Worm (Caenorhabditis elegans): ENCODE results near the gene fkh-8.

- TF ChIP-seq pqm-1 (tag; optimal IDR thresholded peaks at IDR 0.05) (no peak), ZK546.5 (tag; optimal IDR thresholded peaks at IDR 0.05) (no peak), nhr-76 (tag; optimal IDR thresholded peaks at IDR 0.05) (no peak), skn-1 (tag; optimal IDR thresholded peaks at IDR 0.05) (no peak), nfya-1 (tag; optimal IDR thresholded peaks at IDR 0.05; ENCODE audit: insufficient read depth) (no peak), pha-4 (tag; optimal IDR thresholded peaks at IDR 0.05) (no peak), lin-15B (tag; optimal IDR thresholded peaks at IDR 0.05) (no peak), ama-1 (optimal IDR thresholded peaks at IDR 0.05) (no peak), lin-39 (tag; optimal IDR thresholded peaks at IDR 0.05) (no peak), aly-2 (tag; optimal IDR thresholded peaks at IDR 0.05) (no peak), hmg-11 (tag; optimal IDR thresholded peaks at IDR 0.05) (no peak), nhr-25 (tag; optimal IDR thresholded peaks at IDR 0.05) (no peak), zag-1 (tag; optimal IDR thresholded peaks at IDR 0.05) (no peak), egl-27 (tag; optimal IDR thresholded peaks at IDR 0.05) (no peak)
Measured at ce11 chrII:6208116-6208515, 16.9 kb upstream of the fkh-8 start, which contains the start of gene daf-37.

Measured in whole organism, L3 larva.